Worm (Caenorhabditis elegans) whole organism, L1 larva: ENCODE data around the gene ire-1.
A peak's percentile ranks its signal among the peaks of the same experiment; 100 is the strongest.

ENCODE experiments used
- C04F5.9 ChIP-seq: sonication (generic microtip); optimal IDR thresholded peaks from 2 replicates; lab custom pipeline; 2016; ENCODE audit warnings: missing genetic modification characterization, missing compliant biosample characterization
- F16B12.6 ChIP-seq: fragments of 150-350 bp; optimal IDR thresholded peaks from 2 replicates; lab custom pipeline; 2014; ENCODE audit warnings: missing biosample characterization, missing genetic modification characterization
- ama-1 ChIP-seq: fragments of 150-350 bp; optimal IDR thresholded peaks from 2 replicates; lab custom pipeline; 2014
- blmp-1 ChIP-seq: fragments of 150-350 bp; optimal IDR thresholded peaks from 2 replicates; lab custom pipeline; 2014; ENCODE audit warnings: missing biosample characterization, missing genetic modification characterization
- ceh-63 ChIP-seq: fragments of 200-800 bp; sonication (Bioruptor generic); optimal IDR thresholded peaks from 2 replicates; lab custom pipeline; 2018; ENCODE audit warnings: mild to moderate bottlenecking, missing genetic modification characterization, missing compliant biosample characterization
- ceh-88 ChIP-seq: fragments of 200-800 bp; sonication (Bioruptor generic); IDR thresholded peaks from 2 replicates; pipeline ENCODE4 v1.3.6; 2022; ENCODE audit warnings: missing genetic modification characterization, missing compliant biosample characterization
- dsc-1 ChIP-seq: sonication (generic microtip); optimal IDR thresholded peaks from 2 replicates; lab custom pipeline; 2016; ENCODE audit warnings: mild to moderate bottlenecking, missing genetic modification characterization, missing compliant biosample characterization
- efl-1 ChIP-seq, 4 experiments: fragments of 150-350 bp; optimal IDR thresholded peaks in 3 of 4; peaks in 1 of 4; 1 replicate in 1 of 4; 2 replicates in 3 of 4; lab custom pipeline; 2014; ENCODE audit warnings: missing biosample characterization in 2 of 4, missing genetic modification characterization in 2 of 4, missing genetic modification reagents in 2 of 4
- efl-3 ChIP-seq: fragments of 200-800 bp; sonication (Bioruptor generic); optimal IDR thresholded peaks from 2 replicates; lab custom pipeline; 2018; ENCODE audit warnings: mild to moderate bottlenecking, missing genetic modification characterization, missing compliant biosample characterization
- elt-2 ChIP-seq: sonication (generic microtip); optimal IDR thresholded peaks from 2 replicates; lab custom pipeline; 2016; ENCODE audit warnings: missing genetic modification characterization, mild to moderate bottlenecking, inconsistent platforms, missing compliant biosample characterization, missing genetic modification reagents
- elt-3 ChIP-seq, 6 experiments: fragments of 150-350 bp in 1 of 6; sonication (generic microtip); optimal IDR thresholded peaks; 2 replicates each; lab custom pipeline; 2017 to 2018; ENCODE audit warnings: missing biosample characterization in 6 of 6, missing genetic modification characterization in 6 of 6, inconsistent platforms in 1 of 6
- ets-5 ChIP-seq: fragments of 200-800 bp; sonication (Bioruptor generic); IDR thresholded peaks from 2 replicates; pipeline ENCODE4 v1.3.6; 2022; ENCODE audit warnings: missing genetic modification characterization, missing compliant biosample characterization
- fkh-4 ChIP-seq: sonication (generic microtip); optimal IDR thresholded peaks from 2 replicates; lab custom pipeline; 2016; ENCODE audit warnings: missing compliant biosample characterization, missing genetic modification characterization, borderline replicate concordance
- fkh-8 ChIP-seq: sonication (generic microtip); optimal IDR thresholded peaks from 2 replicates; lab custom pipeline; 2016; ENCODE audit warnings: mild to moderate bottlenecking, missing genetic modification characterization, missing compliant biosample characterization
- fos-1 ChIP-seq: fragments of 150-350 bp; optimal IDR thresholded peaks from 2 replicates; lab custom pipeline; 2014; ENCODE audit warnings: missing biosample characterization, missing genetic modification characterization
- grh-1 ChIP-seq: fragments of 200-800 bp; sonication (Bioruptor generic); IDR thresholded peaks from 2 replicates; pipeline ENCODE4 v1.3.6; 2022; ENCODE audit warnings: missing genetic modification reagents, missing genetic modification characterization, missing compliant biosample characterization
- hlh-17 ChIP-seq: fragments of 200-800 bp; sonication (Bioruptor generic); optimal IDR thresholded peaks from 2 replicates; lab custom pipeline; 2018; ENCODE audit warnings: missing genetic modification characterization, mild to moderate bottlenecking, missing compliant biosample characterization, moderate library complexity, borderline replicate concordance
- hpl-2 ChIP-seq: fragments of 150-350 bp; optimal IDR thresholded peaks from 2 replicates; lab custom pipeline; 2014; ENCODE audit warnings: missing biosample characterization, missing genetic modification reagents, missing genetic modification characterization
- irx-1 ChIP-seq: sonication (generic microtip); optimal IDR thresholded peaks from 2 replicates; lab custom pipeline; 2016; ENCODE audit warnings: missing genetic modification characterization, missing compliant biosample characterization
- isw-1 ChIP-seq: fragments of 200-800 bp; sonication (Bioruptor generic); IDR thresholded peaks from 2 replicates; pipeline ENCODE4 v1.3.6; 2022; ENCODE audit warnings: missing genetic modification characterization, missing compliant biosample characterization
- lin-14 ChIP-seq: fragments of 200-800 bp; sonication (Bioruptor generic); optimal IDR thresholded peaks from 2 replicates; lab custom pipeline; 2018; ENCODE audit warnings: mild to moderate bottlenecking, missing genetic modification characterization, moderate library complexity, missing compliant biosample characterization
- lin-15B ChIP-seq: fragments of 150-350 bp; sonication (generic microtip); optimal IDR thresholded peaks from 3 replicates; lab custom pipeline; 2014; ENCODE audit warnings: missing biosample characterization, missing genetic modification characterization
- lin-35 ChIP-seq, 2 experiments: fragments of 150-350 bp; optimal IDR thresholded peaks; 2 replicates each; lab custom pipeline; 2014; ENCODE audit warnings: missing biosample characterization in 2 of 2, missing genetic modification characterization in 2 of 2, missing genetic modification reagents in 2 of 2
- mep-1 ChIP-seq: fragments of 150-350 bp; optimal IDR thresholded peaks from 2 replicates; lab custom pipeline; 2014; ENCODE audit warnings: missing biosample characterization, missing genetic modification characterization
- nhr-20 ChIP-seq: sonication (generic microtip); optimal IDR thresholded peaks from 2 replicates; lab custom pipeline; 2016; ENCODE audit warnings: mild to moderate bottlenecking, missing genetic modification characterization, missing compliant biosample characterization
- nhr-28 ChIP-seq: fragments of 150-350 bp; optimal IDR thresholded peaks from 2 replicates; lab custom pipeline; 2014; ENCODE audit warnings: missing biosample characterization, missing genetic modification characterization
- nhr-47 ChIP-seq: sonication (generic microtip); optimal IDR thresholded peaks from 2 replicates; lab custom pipeline; 2016; ENCODE audit warnings: mild to moderate bottlenecking, missing genetic modification characterization, moderate library complexity, missing compliant biosample characterization
- nhr-71 ChIP-seq: sonication (generic microtip); optimal IDR thresholded peaks from 2 replicates; lab custom pipeline; 2016; ENCODE audit warnings: mild to moderate bottlenecking, missing genetic modification characterization, moderate library complexity, missing compliant biosample characterization
- nhr-76 ChIP-seq: sonication (generic microtip); optimal IDR thresholded peaks from 2 replicates; lab custom pipeline; 2017; ENCODE audit warnings: missing biosample characterization, missing genetic modification characterization
- nhr-77 ChIP-seq: fragments of 150-350 bp; optimal IDR thresholded peaks from 2 replicates; lab custom pipeline; 2014; ENCODE audit warnings: missing biosample characterization, missing genetic modification characterization
- nhr-84 ChIP-seq: sonication (generic microtip); optimal IDR thresholded peaks from 2 replicates; lab custom pipeline; 2017; ENCODE audit warnings: missing biosample characterization, missing genetic modification characterization
- nhr-85 ChIP-seq: sonication (generic microtip); peaks from one replicate; lab custom pipeline; 2016; ENCODE audit warnings: missing genetic modification characterization, inconsistent platforms, missing compliant biosample characterization
- nhr-90 ChIP-seq: sonication (generic microtip); optimal IDR thresholded peaks from 2 replicates; lab custom pipeline; 2016; ENCODE audit warnings: mild to moderate bottlenecking, missing genetic modification characterization, missing compliant biosample characterization; ENCODE audit not compliant: poor library complexity
- pax-3 ChIP-seq: fragments of 200-800 bp; sonication (Bioruptor generic); optimal IDR thresholded peaks from 2 replicates; lab custom pipeline; 2018; ENCODE audit warnings: mild to moderate bottlenecking, missing genetic modification characterization, moderate library complexity, missing compliant biosample characterization
- skn-1 ChIP-seq: fragments of 150-350 bp; optimal IDR thresholded peaks from 2 replicates; lab custom pipeline; 2014; ENCODE audit warnings: missing biosample characterization, missing genetic modification characterization
- snpc-4 ChIP-seq: fragments of 150-350 bp; optimal IDR thresholded peaks from 2 replicates; lab custom pipeline; 2014; ENCODE audit warnings: missing biosample characterization, missing genetic modification characterization
- snu-23 ChIP-seq: sonication (generic microtip); optimal IDR thresholded peaks from 2 replicates; lab custom pipeline; 2016; ENCODE audit warnings: missing genetic modification characterization, missing compliant biosample characterization
- sox-4 ChIP-seq: sonication (generic microtip); optimal IDR thresholded peaks from 2 replicates; lab custom pipeline; 2016; ENCODE audit warnings: missing genetic modification characterization, missing compliant biosample characterization
- sptf-1 ChIP-seq: fragments of 150-350 bp; optimal IDR thresholded peaks from 2 replicates; lab custom pipeline; 2014; ENCODE audit warnings: missing biosample characterization, missing genetic modification characterization
- swsn-7 ChIP-seq: sonication (generic microtip); optimal IDR thresholded peaks from 2 replicates; lab custom pipeline; 2016; ENCODE audit warnings: missing genetic modification characterization, missing compliant biosample characterization
- tbx-2 ChIP-seq: sonication (generic microtip); optimal IDR thresholded peaks from 2 replicates; lab custom pipeline; 2016; ENCODE audit warnings: missing genetic modification characterization, missing compliant biosample characterization
- unc-98 ChIP-seq: fragments of 200-800 bp; sonication (Bioruptor generic); IDR thresholded peaks from 2 replicates; pipeline ENCODE4 v1.3.6; 2022; ENCODE audit warnings: missing genetic modification characterization, missing compliant biosample characterization
- xbp-1 ChIP-seq: sonication (generic microtip); optimal IDR thresholded peaks from 2 replicates; lab custom pipeline; 2016; ENCODE audit warnings: missing genetic modification characterization, missing compliant biosample characterization
- zag-1 ChIP-seq: fragments of 150-350 bp; optimal IDR thresholded peaks from 2 replicates; lab custom pipeline; 2014; ENCODE audit warnings: missing biosample characterization, missing genetic modification characterization
- ztf-11 ChIP-seq, 2 experiments: sonication (generic microtip); optimal IDR thresholded peaks; 2 replicates each; lab custom pipeline; 2016 to 2017; ENCODE audit warnings: missing genetic modification characterization in 2 of 2, missing biosample characterization in 1 of 2, missing compliant biosample characterization in 1 of 2
- ztf-4 ChIP-seq: fragments of 150-350 bp; optimal IDR thresholded peaks from 2 replicates; lab custom pipeline; 2014; ENCODE audit warnings: missing biosample characterization, missing genetic modification characterization

The ire-1 gene

ce11 chrII:8071012-8071625, 53.6 kb downstream of the ire-1 start:
- TF ChIP-seq sox-4 (tag; lab: Kevin White, UChicago) (no peak), snpc-4 (tag; lab: Kevin White, UChicago) (no peak), nhr-85 (tag; lab: Kevin White, UChicago) (peak; percentile 86), C04F5.9 (tag; lab: Kevin White, UChicago) (no peak), nhr-20 (tag; lab: Kevin White, UChicago) (peak; percentile 37), nhr-71 (tag; lab: Kevin White, UChicago) (peak; percentile 37), blmp-1 (tag; lab: Kevin White, UChicago) (peak; percentile 92), mep-1 (tag; lab: Kevin White, UChicago) (no peak), elt-2 (tag; lab: Kevin White, UChicago) (peak; percentile 66), F16B12.6 (tag; lab: Kevin White, UChicago) (no peak), efl-1 (optimal IDR thresholded peaks at IDR 0.05; lab: Kevin White, UChicago) (no peak), efl-1 (GFP tag; optimal IDR thresholded peaks at IDR 0.05 in 1 of 2; lab: Kevin White, UChicago) (no peak), lin-14 (GFP tag; lab: Kevin White, UChicago) (peak; percentile 46), grh-1 (GFP tag; lab: Robert Waterston, UW) (0 out of 2 replicates have a peak, but pooled peaks have one; percentile 18), elt-3 (tag; optimal IDR thresholded peaks at IDR 0.05; lab: Kevin White, UChicago) (peak in 5 of 6 experiments; percentile 18 to 66 (median 33)), tbx-2 (tag; lab: Kevin White, UChicago) (peak; percentile 13), ceh-88 (no peak), nhr-90 (tag; lab: Kevin White, UChicago) (no peak), pax-3 (tag; lab: Kevin White, UChicago) (no peak), ama-1 (lab: Kevin White, UChicago) (no peak), snu-23 (GFP tag; lab: Kevin White, UChicago) (peak; percentile 3)

- no peak for TF ChIP-seq lin-15B (tag; lab: Kevin White, UChicago)
- TF ChIP-seq snpc-4 (tag; lab: Kevin White, UChicago): no peak
- TF ChIP-seq tbx-2 (tag; lab: Kevin White, UChicago): no peak
Measured at ce11 chrII:8065985-8066384, 58.7 kb downstream of the ire-1 start, which contains the start of gene pdha-1. Gene pdha-1 (plus strand): TSS chrII:8066285.

ce11 chrII:8062334-8062791, 62.3 kb downstream of the ire-1 start, which contains the start of gene ufd-2:
Gene ufd-2 (plus strand): TSS chrII:8062741.
- TF ChIP-seq fkh-4 (tag; lab: Kevin White, UChicago) (no peak), zag-1 (tag; lab: Kevin White, UChicago) (peak; percentile 5), nhr-84 (tag; lab: Kevin White, UChicago) (no peak), snu-23 (GFP tag; lab: Kevin White, UChicago) (peak; percentile 65), hpl-2 (GFP tag; lab: Kevin White, UChicago) (no peak), nhr-77 (tag; lab: Kevin White, UChicago) (peak; percentile 67), sox-4 (tag; lab: Kevin White, UChicago) (no peak), nhr-28 (tag; lab: Kevin White, UChicago) (no peak), ztf-4 (no peak), nhr-76 (tag; lab: Kevin White, UChicago) (no peak), fkh-8 (tag; lab: Kevin White, UChicago) (peak; percentile 70), sptf-1 (no peak), isw-1 (GFP tag; lab: Robert Waterston, UW) (peak; percentile 22), swsn-7 (peak; percentile 55), lin-35 (GFP tag; optimal IDR thresholded peaks at IDR 0.05; lab: Kevin White, UChicago) (peak; percentile 72 to 83), fos-1 (tag; lab: Kevin White, UChicago) (peak; percentile 17), xbp-1 (tag; lab: Kevin White, UChicago) (peak; percentile 54), dsc-1 (tag; lab: Kevin White, UChicago) (peak; percentile 30), blmp-1 (tag; lab: Kevin White, UChicago) (peak; percentile 55), hlh-17 (no peak), lin-15B (tag; lab: Kevin White, UChicago) (peak; percentile 90), efl-3 (no peak), nhr-20 (tag; lab: Kevin White, UChicago) (peak; percentile 70), unc-98 (GFP tag; lab: Robert Waterston, UW) (no peak), efl-1 (optimal IDR thresholded peaks at IDR 0.05; lab: Kevin White, UChicago) (peak; percentile 77 to 81), efl-1 (GFP tag; optimal IDR thresholded peaks at IDR 0.05 in 1 of 2; lab: Kevin White, UChicago) (peak; percentile 70 to 96), irx-1 (tag; lab: Kevin White, UChicago) (no peak), ceh-88 (no peak), ztf-11 (tag; optimal IDR thresholded peaks at IDR 0.05; lab: Kevin White, UChicago) (peak in 1 of 2 experiments; percentile 25), skn-1 (peak; percentile 89), ets-5 (no peak), nhr-90 (tag; lab: Kevin White, UChicago) (peak; percentile 60), ceh-63 (GFP tag; lab: Kevin White, UChicago) (no peak), nhr-47 (tag; lab: Kevin White, UChicago) (peak; percentile 64), snpc-4 (tag; lab: Kevin White, UChicago) (no peak)
